Worm (Caenorhabditis elegans) whole organism, L1 larva: ENCODE data around the gene aars-1.

Source experiments
- lin-39 ChIP-seq: fragments of 150-350 bp; optimal IDR thresholded peaks from 2 replicates; lab custom pipeline; 2014; ENCODE audit warnings: missing biosample characterization, missing genetic modification reagents, missing genetic modification characterization
- nhr-237 ChIP-seq: fragments of 150-350 bp; optimal IDR thresholded peaks from 2 replicates; lab custom pipeline; 2014; ENCODE audit warnings: missing biosample characterization, missing genetic modification characterization
- skn-1 ChIP-seq: fragments of 150-350 bp; optimal IDR thresholded peaks from 2 replicates; lab custom pipeline; 2014; ENCODE audit warnings: missing biosample characterization, missing genetic modification characterization
- snpc-4 ChIP-seq: fragments of 150-350 bp; optimal IDR thresholded peaks from 2 replicates; lab custom pipeline; 2014; ENCODE audit warnings: missing biosample characterization, missing genetic modification characterization
- zip-4 ChIP-seq: fragments of 200-800 bp; sonication (Bioruptor generic); optimal IDR thresholded peaks from 2 replicates; lab custom pipeline; 2018; ENCODE audit warnings: mild to moderate bottlenecking, missing genetic modification characterization, moderate library complexity, missing compliant biosample characterization

DNA sequence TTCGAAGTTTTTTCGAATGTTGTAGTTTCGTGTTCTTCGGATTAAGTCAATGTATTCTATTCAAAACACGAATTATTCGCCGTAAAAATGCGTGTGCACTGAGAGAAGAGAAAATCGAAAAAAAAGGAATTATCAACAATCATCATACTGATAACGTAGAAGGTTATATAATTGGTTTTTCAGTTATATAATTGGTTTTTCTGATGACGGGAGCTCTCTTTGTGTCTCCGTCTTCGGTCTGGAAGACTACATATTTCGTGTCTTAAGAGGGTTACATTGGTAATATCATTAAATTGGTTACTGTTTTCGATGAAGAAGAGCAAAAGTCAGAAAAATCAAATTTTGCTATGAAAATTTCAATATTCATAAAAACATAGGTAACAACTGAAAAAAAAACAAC lies 4.4 kb downstream of the aars-1 start:
- TF ChIP-seq nhr-237 (tag; lab: Kevin White, UChicago) (no peak), zip-4 (GFP tag; lab: Kevin White, UChicago) (no peak), lin-39 (tag; lab: Kevin White, UChicago) (no peak), skn-1 (tag; lab: Kevin White, UChicago) (no peak), snpc-4 (tag; lab: Kevin White, UChicago) (no peak)
